Fruit fly (Drosophila melanogaster): Measurements from ENCODE around the gene CG12990.

CG12990 gene

dm6 chrX:17694873-17695446, 23.3 kb upstream of the CG12990 start:
- TF ChIP-seq br (GFP tag; optimal IDR thresholded peaks at IDR 0.05) = no peak
- TF ChIP-seq brk (GFP tag; optimal IDR thresholded peaks at IDR 0.05) = no peak
- no peak for TF ChIP-seq CG9705 (GFP tag; optimal IDR thresholded peaks at IDR 0.05)
- no peak for TF ChIP-seq sage (GFP tag; optimal IDR thresholded peaks at IDR 0.05)
- TF ChIP-seq Dfd (GFP tag; optimal IDR thresholded peaks at IDR 0.05) = no peak
- TF ChIP-seq Mio (GFP tag; optimal IDR thresholded peaks at IDR 0.05) = no peak
- no peak for TF ChIP-seq Myc (optimal IDR thresholded peaks at IDR 0.05)
- no peak for TF ChIP-seq Hr78 (GFP tag; optimal IDR thresholded peaks at IDR 0.05)
- TF ChIP-seq HLH106 (tag; optimal IDR thresholded peaks at IDR 0.05) = no peak

- TF ChIP-seq CrebA (GFP tag; optimal IDR thresholded peaks at IDR 0.05; ENCODE audit: borderline replicate concordance) = no peak
These were observed 22.5 kb upstream of the CG12990 start for dm6 chrX:17693981-17694872.

dm6 chrX:17692729-17693128, 21.0 kb upstream of the CG12990 start:
- TF ChIP-seq Jra (GFP tag; optimal IDR thresholded peaks at IDR 0.05) (no peak), dl (GFP tag; optimal IDR thresholded peaks at IDR 0.05; ENCODE audit: insufficient read depth in 1 of 2, partially characterized antibody in 2 of 2) (no peak), Rel (GFP tag; optimal IDR thresholded peaks at IDR 0.05) (no peak), Rel (tag; optimal IDR thresholded peaks at IDR 0.05) (no peak), dmrt93B (GFP tag; optimal IDR thresholded peaks at IDR 0.05) (no peak), dsf (GFP tag; optimal IDR thresholded peaks at IDR 0.05; ENCODE audit: borderline replicate concordance) (no peak), brk (GFP tag; optimal IDR thresholded peaks at IDR 0.05) (no peak), Hr78 (GFP tag; optimal IDR thresholded peaks at IDR 0.05) (no peak), Vsx2 (GFP tag; optimal IDR thresholded peaks at IDR 0.05; ENCODE audit: partially characterized antibody) (no peak)

- no peak for TF ChIP-seq Hnf4 (GFP tag; optimal IDR thresholded peaks at IDR 0.05)
- no peak for TF ChIP-seq usp (GFP tag; optimal IDR thresholded peaks at IDR 0.05)
- no peak for TF ChIP-seq pan (optimal IDR thresholded peaks at IDR 0.05)
- no peak for TF ChIP-seq brk (GFP tag; optimal IDR thresholded peaks at IDR 0.05)
- no peak for TF ChIP-seq woc (GFP tag; optimal IDR thresholded peaks at IDR 0.05)
- no peak for TF ChIP-seq h (GFP tag; optimal IDR thresholded peaks at IDR 0.05)
- no peak for TF ChIP-seq Mio (GFP tag; optimal IDR thresholded peaks at IDR 0.05)
- TF ChIP-seq HLH106 (tag; optimal IDR thresholded peaks at IDR 0.05) = no peak
- TF ChIP-seq GATAd (GFP tag; optimal IDR thresholded peaks at IDR 0.05) = no peak
- TF ChIP-seq ey (GFP tag; optimal IDR thresholded peaks at IDR 0.05) = no peak
- TF ChIP-seq N (GFP tag; optimal IDR thresholded peaks at IDR 0.05) = no peak
- no peak for TF ChIP-seq CG9705 (GFP tag; optimal IDR thresholded peaks at IDR 0.05)
- TF ChIP-seq tai (GFP tag; optimal IDR thresholded peaks at IDR 0.05) = no peak
- no peak for TF ChIP-seq fru (GFP tag; optimal IDR thresholded peaks at IDR 0.05)
- no peak for TF ChIP-seq sage (GFP tag; optimal IDR thresholded peaks at IDR 0.05)
These were observed 14.5 kb upstream of the CG12990 start for dm6 chrX:17686179-17686578.

- TF ChIP-seq sage (GFP tag; optimal IDR thresholded peaks at IDR 0.05) = no peak
- no peak for TF ChIP-seq h (GFP tag; optimal IDR thresholded peaks at IDR 0.05)
- TF ChIP-seq Dif (GFP tag; optimal IDR thresholded peaks at IDR 0.05; ENCODE audit: partially characterized antibody) = no peak
- TF ChIP-seq dsf (GFP tag; optimal IDR thresholded peaks at IDR 0.05; ENCODE audit: borderline replicate concordance) = no peak
- TF ChIP-seq br (GFP tag; optimal IDR thresholded peaks at IDR 0.05) = no peak
- TF ChIP-seq Mio (GFP tag; optimal IDR thresholded peaks at IDR 0.05) = no peak
- no peak for TF ChIP-seq Rel (GFP tag; optimal IDR thresholded peaks at IDR 0.05)
- TF ChIP-seq Rel (tag; optimal IDR thresholded peaks at IDR 0.05) = no peak
- TF ChIP-seq fru (GFP tag; optimal IDR thresholded peaks at IDR 0.05) = no peak
- TF ChIP-seq Myc (optimal IDR thresholded peaks at IDR 0.05) = peak; percentile 46
- TF ChIP-seq CG9705 (GFP tag; optimal IDR thresholded peaks at IDR 0.05) = no peak
- no peak for TF ChIP-seq Abd-B (GFP tag; optimal IDR thresholded peaks at IDR 0.05)
- TF ChIP-seq brk (GFP tag; optimal IDR thresholded peaks at IDR 0.05) = no peak
- TF ChIP-seq foxo (GFP tag; optimal IDR thresholded peaks at IDR 0.05) = no peak
- no peak for TF ChIP-seq pan (optimal IDR thresholded peaks at IDR 0.05)
- no peak for TF ChIP-seq ey (GFP tag; optimal IDR thresholded peaks at IDR 0.05)
- no peak for TF ChIP-seq dl (GFP tag; optimal IDR thresholded peaks at IDR 0.05; ENCODE audit: insufficient read depth in 1 of 2, partially characterized antibody in 2 of 2)
- no peak for TF ChIP-seq GATAd (GFP tag; optimal IDR thresholded peaks at IDR 0.05)
- no peak for TF ChIP-seq OdsH (GFP tag; optimal IDR thresholded peaks at IDR 0.05)
- no peak for TF ChIP-seq N (GFP tag; optimal IDR thresholded peaks at IDR 0.05)
- no peak for TF ChIP-seq CrebA (GFP tag; optimal IDR thresholded peaks at IDR 0.05; ENCODE audit: borderline replicate concordance)
- TF ChIP-seq jim (GFP tag; optimal IDR thresholded peaks at IDR 0.05) = no peak
- TF ChIP-seq lola (GFP tag; optimal IDR thresholded peaks at IDR 0.05) = no peak
- TF ChIP-seq woc (GFP tag; optimal IDR thresholded peaks at IDR 0.05) = peak; percentile 58
- peak; percentile 36 for TF ChIP-seq psq (GFP tag; optimal IDR thresholded peaks at IDR 0.05)
These were observed 11.8 kb upstream of the CG12990 start for dm6 chrX:17683506-17683858.
